Worm (Caenorhabditis elegans) whole organism, young adult: ENCODE measurements around the gene T03E6.8.

Experiments used
- B0035.1 ChIP-seq: sonication (generic microtip); optimal IDR thresholded peaks from 2 replicates; lab custom pipeline; 2016; ENCODE audit warnings: missing genetic modification characterization, mild to moderate bottlenecking, missing compliant biosample characterization, missing genotype, missing genetic modification reagents
- F49E8.2 ChIP-seq: sonication (generic microtip); optimal IDR thresholded peaks from 3 replicates; lab custom pipeline; 2017; ENCODE audit warnings: missing genetic modification characterization, mild to moderate bottlenecking, missing compliant biosample characterization, antibody characterized with exemption, moderate library complexity; ENCODE audit not compliant: insufficient read depth
- F57A8.1 ChIP-seq: fragments of 200-800 bp; sonication (Bioruptor generic); optimal IDR thresholded peaks from 2 replicates; lab custom pipeline; 2018; ENCODE audit warnings: mild to moderate bottlenecking, missing genetic modification characterization, moderate library complexity, missing compliant biosample characterization
- F57C9.4 ChIP-seq: sonication (generic microtip); optimal IDR thresholded peaks from 2 replicates; lab custom pipeline; 2017; ENCODE audit warnings: mild to moderate bottlenecking, missing genetic modification characterization, missing compliant biosample characterization
- K12H6.12 ChIP-seq: fragments of 200-800 bp; sonication (Bioruptor generic); optimal IDR thresholded peaks from 2 replicates; lab custom pipeline; 2018; ENCODE audit warnings: mild to moderate bottlenecking, missing genetic modification characterization, missing compliant biosample characterization
- Y53F4B.3 ChIP-seq: fragments of 200-800 bp; sonication (Bioruptor generic); IDR thresholded peaks from 2 replicates; pipeline ENCODE4 v1.3.6; 2022; ENCODE audit warnings: missing genetic modification reagents, missing genetic modification characterization, missing compliant biosample characterization
- Y56A3A.18 ChIP-seq: fragments of 200-800 bp; sonication (Bioruptor generic); IDR thresholded peaks from 2 replicates; pipeline ENCODE4 v1.3.6; 2022; ENCODE audit warnings: missing genetic modification reagents, missing genetic modification characterization, missing compliant biosample characterization
- Y95B8A.8 ChIP-seq: fragments of 200-800 bp; sonication (Bioruptor generic); IDR thresholded peaks from 2 replicates; pipeline ENCODE4 v1.3.6; 2022; ENCODE audit warnings: missing genetic modification reagents, missing genetic modification characterization, missing compliant biosample characterization
- aptf-3 ChIP-seq: fragments of 200-800 bp; sonication (Bioruptor generic); IDR thresholded peaks from 2 replicates; pipeline ENCODE4 v1.3.6; 2022; ENCODE audit warnings: missing genetic modification characterization, missing compliant biosample characterization
- attf-3 ChIP-seq: fragments of 200-800 bp; sonication (Bioruptor generic); conservative IDR thresholded peaks from 2 replicates; pipeline ENCODE4 v1.3.6; 2022; ENCODE audit warnings: missing genetic modification reagents, missing genetic modification characterization, missing compliant biosample characterization
- attf-5 ChIP-seq: fragments of 200-800 bp; sonication (Bioruptor generic); optimal IDR thresholded peaks from 2 replicates; lab custom pipeline; 2018; ENCODE audit warnings: mild to moderate bottlenecking, missing genetic modification characterization, missing compliant biosample characterization
- bed-1 ChIP-seq: fragments of 200-800 bp; sonication (Bioruptor generic); IDR thresholded peaks from 2 replicates; pipeline ENCODE4 v1.3.6; 2022; ENCODE audit warnings: missing genetic modification reagents, missing genetic modification characterization, missing compliant biosample characterization
- bed-2 ChIP-seq: fragments of 200-800 bp; sonication (Bioruptor generic); IDR thresholded peaks from 2 replicates; pipeline ENCODE4 v1.3.6; 2022; ENCODE audit warnings: missing genetic modification reagents, missing genetic modification characterization, missing compliant biosample characterization
- cebp-1 ChIP-seq, 2 experiments: fragments of 200-800 bp in 1 of 2; sonication (Bioruptor generic) in 1 of 2; sonication (generic microtip) in 1 of 2; IDR thresholded peaks in 1 of 2; optimal IDR thresholded peaks in 1 of 2; 2 replicates each; pipeline versions ENCODE4 v1.3.6 to Lab custom; 2017 to 2022; ENCODE audit warnings: missing compliant biosample characterization in 2 of 2, missing genetic modification characterization in 2 of 2, mild to moderate bottlenecking in 1 of 2, missing genetic modification reagents in 1 of 2, moderate library complexity in 1 of 2
- ceh-100 ChIP-seq: fragments of 200-800 bp; sonication (Bioruptor generic); IDR thresholded peaks from 2 replicates; pipeline ENCODE4 v1.3.6; 2022; ENCODE audit warnings: missing genetic modification reagents, missing genetic modification characterization, missing compliant biosample characterization
- ceh-58 ChIP-seq: fragments of 200-800 bp; sonication (Bioruptor generic); IDR thresholded peaks from 2 replicates; pipeline ENCODE4 v1.3.6; 2022; ENCODE audit warnings: missing genetic modification characterization, missing compliant biosample characterization
- ceh-91 ChIP-seq: fragments of 200-800 bp; sonication (Bioruptor generic); IDR thresholded peaks from 2 replicates; pipeline ENCODE4 v1.3.6; 2022; ENCODE audit warnings: missing genetic modification reagents, missing genetic modification characterization, missing compliant biosample characterization
- efl-1 ChIP-seq: fragments of 150-350 bp; optimal IDR thresholded peaks from 2 replicates; lab custom pipeline; 2014; ENCODE audit warnings: missing biosample characterization, missing genetic modification reagents, missing genetic modification characterization
- egl-44 ChIP-seq: fragments of 200-800 bp; sonication (Bioruptor generic); IDR thresholded peaks from 2 replicates; pipeline ENCODE4 v1.3.6; 2022; ENCODE audit warnings: missing genetic modification reagents, missing genetic modification characterization, missing compliant biosample characterization
- egrh-3 ChIP-seq: fragments of 200-800 bp; sonication (Bioruptor generic); IDR thresholded peaks from 2 replicates; pipeline ENCODE4 v1.3.6; 2022; ENCODE audit warnings: missing genetic modification reagents, missing genetic modification characterization, missing compliant biosample characterization
- fkh-3 ChIP-seq: sonication (generic microtip); optimal IDR thresholded peaks from 2 replicates; lab custom pipeline; 2016; ENCODE audit warnings: mild to moderate bottlenecking, missing genetic modification characterization, missing compliant biosample characterization
- him-1 ChIP-seq: sonication (generic microtip); optimal IDR thresholded peaks from 2 replicates; lab custom pipeline; 2016; ENCODE audit warnings: missing genotype, missing genetic modification reagents, missing genetic modification characterization, missing compliant biosample characterization
- hmg-1.2 ChIP-seq: fragments of 200-800 bp; sonication (Bioruptor generic); IDR thresholded peaks from 2 replicates; pipeline ENCODE4 v1.3.6; 2022; ENCODE audit warnings: missing genetic modification reagents, missing genetic modification characterization, missing compliant biosample characterization
- hmg-20 ChIP-seq: fragments of 200-800 bp; sonication (Bioruptor generic); IDR thresholded peaks from 2 replicates; pipeline ENCODE4 v1.3.6; 2022; ENCODE audit warnings: missing genetic modification reagents, missing genetic modification characterization, missing compliant biosample characterization
- lsl-1 ChIP-seq: fragments of 200-800 bp; sonication (Bioruptor generic); optimal IDR thresholded peaks from 2 replicates; lab custom pipeline; 2018; ENCODE audit warnings: mild to moderate bottlenecking, missing genetic modification characterization, moderate library complexity, missing compliant biosample characterization
- madf-10 ChIP-seq: sonication (generic microtip); optimal IDR thresholded peaks from 2 replicates; lab custom pipeline; 2016; ENCODE audit warnings: mild to moderate bottlenecking, missing genetic modification characterization, missing compliant biosample characterization
- madf-3 ChIP-seq: fragments of 200-800 bp; sonication (Bioruptor generic); IDR thresholded peaks from 2 replicates; pipeline ENCODE4 v1.3.6; 2022; ENCODE audit warnings: missing genetic modification reagents, missing genetic modification characterization, missing compliant biosample characterization
- mcd-1 ChIP-seq: fragments of 200-800 bp; sonication (Bioruptor generic); IDR thresholded peaks from 2 replicates; pipeline ENCODE4 v1.3.6; 2022; ENCODE audit warnings: missing genetic modification reagents, missing genetic modification characterization, missing compliant biosample characterization
- nfyb-1 ChIP-seq: fragments of 200-800 bp; sonication (Bioruptor generic); IDR thresholded peaks from 2 replicates; pipeline ENCODE4 v1.3.6; 2022; ENCODE audit warnings: missing genetic modification reagents, missing genetic modification characterization, missing compliant biosample characterization
- nhr-120 ChIP-seq: fragments of 200-800 bp; sonication (Bioruptor generic); IDR thresholded peaks from 2 replicates; pipeline ENCODE4 v1.3.6; 2022; ENCODE audit warnings: missing genetic modification characterization, missing compliant biosample characterization
- nhr-27 ChIP-seq: fragments of 200-800 bp; sonication (Bioruptor generic); optimal IDR thresholded peaks from 2 replicates; lab custom pipeline; 2018; ENCODE audit warnings: mild to moderate bottlenecking, missing genetic modification characterization, moderate library complexity, missing compliant biosample characterization
- rec-8 ChIP-seq, 2 experiments: sonication (generic microtip); optimal IDR thresholded peaks; 2 replicates each; lab custom pipeline; 2016; ENCODE audit warnings: mild to moderate bottlenecking in 2 of 2, missing genetic modification characterization in 2 of 2, missing genetic modification reagents in 2 of 2, missing genotype in 2 of 2, missing biosample characterization in 1 of 2, missing compliant biosample characterization in 1 of 2, moderate library complexity in 1 of 2
- snpc-1.1 ChIP-seq: sonication (generic microtip); optimal IDR thresholded peaks from 2 replicates; lab custom pipeline; 2017; ENCODE audit warnings: missing genetic modification characterization, mild to moderate bottlenecking, missing compliant biosample characterization, antibody characterized with exemption, moderate library complexity, missing genotype, missing genetic modification reagents; ENCODE audit not compliant: insufficient read depth
- xnd-1 ChIP-seq: sonication (generic microtip); optimal IDR thresholded peaks from 2 replicates; lab custom pipeline; 2016; ENCODE audit warnings: missing genotype, missing genetic modification reagents, missing genetic modification characterization, missing compliant biosample characterization
- ztf-18 ChIP-seq: sonication (generic microtip); optimal IDR thresholded peaks from 2 replicates; lab custom pipeline; 2016; ENCODE audit warnings: missing genotype, mild to moderate bottlenecking, missing genetic modification characterization, missing compliant biosample characterization
- ztf-22 ChIP-seq: fragments of 200-800 bp; sonication (Bioruptor generic); optimal IDR thresholded peaks from 2 replicates; lab custom pipeline; 2018; ENCODE audit warnings: mild to moderate bottlenecking, missing genetic modification characterization, moderate library complexity, missing compliant biosample characterization

Gene T03E6.8

DNA sequence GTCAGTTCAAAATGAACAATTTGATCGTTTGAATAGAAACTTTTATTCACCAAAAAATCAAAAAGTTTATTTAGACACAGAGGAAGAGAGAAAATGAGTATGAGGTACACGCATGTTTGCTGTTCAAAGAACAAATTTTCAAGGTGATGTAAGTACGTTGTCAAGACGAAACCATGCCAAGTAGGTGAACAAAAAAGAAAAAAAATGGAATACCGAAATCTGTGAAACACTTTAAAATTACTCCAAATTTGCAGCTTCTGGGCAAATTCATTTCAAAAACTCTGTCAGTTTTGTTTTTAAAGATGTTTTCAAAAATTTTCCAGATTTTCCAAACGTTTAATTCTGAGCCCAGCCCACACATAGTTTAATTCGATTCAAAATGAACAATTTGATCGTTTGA is 22.6 kb downstream of the T03E6.8 start, which contains the start of gene nhr-271:
nhr-271 (minus strand) TSS at position 101 of the 400 bp plus-strand sequence.
- TF ChIP-seq rec-8 (tag; optimal IDR thresholded peaks at IDR 0.05; lab: Kevin White, UChicago) (no peak), F49E8.2 (tag; lab: Kevin White, UChicago) (no peak), attf-5 (no peak), Y95B8A.8 (GFP tag; lab: Robert Waterston, UW) (no peak), ztf-22 (GFP tag; lab: Kevin White, UChicago) (no peak), fkh-3 (no peak), him-1 (tag; lab: Kevin White, UChicago) (no peak), Y53F4B.3 (GFP tag; lab: Robert Waterston, UW) (no peak), mcd-1 (GFP tag; lab: Robert Waterston, UW) (no peak), madf-10 (tag; lab: Kevin White, UChicago) (no peak), efl-1 (GFP tag; lab: Kevin White, UChicago) (no peak), egl-44 (GFP tag; lab: Robert Waterston, UW) (no peak), ceh-58 (GFP tag; lab: Robert Waterston, UW) (no peak), F57C9.4 (tag; lab: Kevin White, UChicago) (no peak), Y56A3A.18 (no peak), hmg-20 (GFP tag; lab: Robert Waterston, UW) (no peak), egrh-3 (GFP tag; lab: Robert Waterston, UW) (no peak), ceh-91 (GFP tag; lab: Robert Waterston, UW) (no peak)

DNA sequence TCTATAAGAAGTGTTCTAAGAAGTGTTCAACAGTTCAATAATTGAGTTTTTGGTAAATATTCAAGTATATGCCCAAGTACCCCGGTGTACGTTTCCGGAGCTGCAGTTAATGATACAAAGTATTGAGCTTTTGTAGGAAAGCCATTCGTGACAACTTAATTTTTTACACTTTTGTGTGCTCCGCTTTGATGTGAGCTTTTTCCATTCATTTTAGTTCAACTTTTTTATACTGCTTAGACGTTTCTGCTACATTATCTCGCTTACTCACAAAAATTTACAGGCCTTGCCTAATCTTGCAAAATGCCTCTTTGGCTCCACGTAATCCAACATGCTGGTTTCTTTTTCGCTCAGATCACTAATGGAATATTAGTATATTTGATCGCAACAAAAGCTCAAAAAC is 27.1 kb downstream of the T03E6.8 start, which contains the start of gene str-151:
str-151 (plus strand) TSS at position 301 of the 400 bp plus-strand sequence.
- TF ChIP-seq ceh-58 (GFP tag; lab: Robert Waterston, UW), result no peak

DNA sequence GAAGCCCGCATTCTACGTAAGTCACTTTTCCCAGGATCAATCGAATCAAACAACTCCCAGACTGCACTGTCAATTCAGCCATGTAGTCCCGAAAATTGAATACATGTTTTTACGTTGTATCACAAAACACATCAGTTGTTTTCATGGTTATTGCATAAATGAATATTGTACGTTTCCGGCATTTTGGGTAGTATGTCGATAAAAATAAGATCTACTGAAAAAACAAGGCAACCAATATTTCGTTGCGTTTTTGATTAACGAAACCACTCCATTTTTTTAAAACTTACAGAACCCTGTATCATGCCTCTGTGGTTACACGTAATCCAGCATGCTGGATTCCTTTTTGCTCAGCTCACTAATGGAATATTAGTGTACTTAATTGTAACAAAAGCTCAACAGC is 29.8 kb downstream of the T03E6.8 start, which contains the start of gene str-149:
str-149 (plus strand) TSS at position 301 of the 400 bp plus-strand sequence.
- TF ChIP-seq nfyb-1 (GFP tag; lab: Robert Waterston, UW) (no peak), B0035.1 (tag; lab: Kevin White, UChicago) (no peak), attf-3 (GFP tag; lab: Robert Waterston, UW) (no peak), aptf-3 (GFP tag; lab: Robert Waterston, UW) (no peak), snpc-1.1 (tag; lab: Kevin White, UChicago) (no peak), bed-2 (GFP tag; lab: Robert Waterston, UW) (no peak), hmg-1.2 (no peak), ceh-100 (GFP tag; lab: Robert Waterston, UW) (no peak), nhr-27 (no peak), bed-1 (GFP tag; lab: Robert Waterston, UW) (no peak), F57A8.1 (GFP tag; lab: Kevin White, UChicago) (no peak), K12H6.12 (tag; lab: Kevin White, UChicago) (no peak), egl-44 (GFP tag; lab: Robert Waterston, UW) (no peak), madf-3 (GFP tag; lab: Robert Waterston, UW) (no peak), xnd-1 (no peak), cebp-1 (GFP tag; IDR thresholded peaks at IDR 0.05; lab: Robert Waterston, UW) (no peak), cebp-1 (tag; optimal IDR thresholded peaks at IDR 0.05; lab: Kevin White, UChicago) (no peak), nhr-120 (GFP tag; lab: Robert Waterston, UW) (no peak), ztf-18 (tag; lab: Kevin White, UChicago) (no peak), lsl-1 (no peak), ztf-22 (GFP tag; lab: Kevin White, UChicago) (no peak)
- TF ChIP-seq, all 124 proteins: peak for 0
